Fruit fly (Drosophila melanogaster) whole organism, embryonic: ENCODE results near the gene gry.

Experiments
- Antp ChIP-seq: fragments of 200-800 bp; sonication (Bioruptor generic); optimal IDR thresholded peaks from 3 replicates; lab custom pipeline; 2016; ENCODE audit warnings: missing biosample characterization, missing genetic modification characterization
- Asciz ChIP-seq: fragments of 200-800 bp; sonication (Bioruptor generic); optimal IDR thresholded peaks from 2 replicates; lab custom pipeline; 2017; ENCODE audit warnings: missing biosample characterization, mild to moderate bottlenecking, missing genetic modification characterization, missing genetic modification reagents
- Awh ChIP-seq: fragments of 200-800 bp; sonication (Bioruptor generic); IDR thresholded peaks from 2 replicates; pipeline ENCODE4, ENCODE4 v1.3.6; 2022; ENCODE audit warnings: missing biosample characterization, missing genetic modification characterization
- C15 ChIP-seq: fragments of 200-800 bp; sonication (Bioruptor generic); IDR thresholded peaks from 3 replicates; pipeline ENCODE4 v1.3.6; 2022; ENCODE audit warnings: missing biosample characterization, missing genetic modification characterization
- CG10431 ChIP-seq: fragments of 200-800 bp; sonication (Bioruptor generic); optimal IDR thresholded peaks from 3 replicates; lab custom pipeline; 2018; ENCODE audit warnings: missing biosample characterization, mild to moderate bottlenecking, missing genetic modification characterization
- CG10565 ChIP-seq: fragments of 200-800 bp; sonication (Bioruptor generic); optimal IDR thresholded peaks from 3 replicates; lab custom pipeline; 2016; ENCODE audit warnings: missing biosample characterization, mild to moderate bottlenecking, missing genetic modification characterization
- CG12155 ChIP-seq: fragments of 200-800 bp; sonication (Bioruptor generic); optimal IDR thresholded peaks from 3 replicates; lab custom pipeline; 2016; ENCODE audit warnings: missing biosample characterization, missing genetic modification characterization
- CG12219 ChIP-seq: fragments of 200-800 bp; sonication (Bioruptor generic); optimal IDR thresholded peaks from 3 replicates; lab custom pipeline; 2018; ENCODE audit warnings: missing biosample characterization, mild to moderate bottlenecking, missing genetic modification characterization
- CG14050 ChIP-seq: fragments of 200-800 bp; sonication (Bioruptor generic); IDR thresholded peaks from 3 replicates; pipeline ENCODE4 v1.3.6; 2022; ENCODE audit warnings: missing biosample characterization, missing genetic modification characterization
- CG15601 ChIP-seq: fragments of 200-800 bp; sonication (Bioruptor generic); optimal IDR thresholded peaks from 3 replicates; lab custom pipeline; 2019; ENCODE audit warnings: missing biosample characterization, mild to moderate bottlenecking, missing genetic modification characterization, moderate library complexity
- CG16815 ChIP-seq: fragments of 200-800 bp; sonication (Bioruptor generic); optimal IDR thresholded peaks from 3 replicates; lab custom pipeline; 2017; ENCODE audit warnings: missing biosample characterization, mild to moderate bottlenecking, missing genetic modification characterization
- CG2678 ChIP-seq: fragments of 200-800 bp; sonication (Bioruptor generic); optimal IDR thresholded peaks from 3 replicates; lab custom pipeline; 2019; ENCODE audit warnings: missing biosample characterization, mild to moderate bottlenecking, missing genetic modification characterization, moderate library complexity
- CG33557 ChIP-seq: fragments of 200-800 bp; sonication (Bioruptor generic); optimal IDR thresholded peaks from 2 replicates; lab custom pipeline; 2019; ENCODE audit warnings: missing biosample characterization, mild to moderate bottlenecking, missing genetic modification characterization, moderate library complexity
- CG4328 ChIP-seq: fragments of 200-800 bp; sonication (Bioruptor generic); optimal IDR thresholded peaks from 3 replicates; lab custom pipeline; 2017; ENCODE audit warnings: missing biosample characterization, missing genetic modification reagents, missing genetic modification characterization
- CG4404 ChIP-seq: fragments of 200-800 bp; sonication (Bioruptor generic); IDR thresholded peaks from 2 replicates; pipeline ENCODE4 v1.3.6; 2022; ENCODE audit warnings: missing biosample characterization, missing genetic modification characterization
- CG6813 ChIP-seq: fragments of 200-800 bp; sonication (Bioruptor generic); optimal IDR thresholded peaks from 2 replicates; lab custom pipeline; 2017; ENCODE audit warnings: missing biosample characterization, missing genetic modification characterization, mild to moderate bottlenecking, moderate library complexity, missing genetic modification reagents
- CG7745 ChIP-seq: fragments of 200-800 bp; sonication (Bioruptor generic); optimal IDR thresholded peaks from 2 replicates; lab custom pipeline; 2018; ENCODE audit warnings: missing biosample characterization, mild to moderate bottlenecking, missing genetic modification characterization, moderate library complexity
- CG7987 ChIP-seq: fragments of 200-800 bp; sonication (Bioruptor generic); optimal IDR thresholded peaks from 2 replicates; lab custom pipeline; 2018; ENCODE audit warnings: missing biosample characterization, mild to moderate bottlenecking, missing genetic modification characterization, moderate library complexity
- CG8359 ChIP-seq: fragments of 200-800 bp; sonication (Bioruptor generic); optimal IDR thresholded peaks from 2 replicates; lab custom pipeline; 2017; ENCODE audit warnings: missing biosample characterization, mild to moderate bottlenecking, missing genetic modification characterization, borderline replicate concordance
- CG9932 ChIP-seq: fragments of 200-800 bp; sonication (Bioruptor generic); IDR thresholded peaks from 2 replicates; pipeline ENCODE4 v1.3.6; 2022; ENCODE audit warnings: missing biosample characterization, missing genetic modification characterization
- Dfd ChIP-seq, 2 experiments: fragments of >200 bp; optimal IDR thresholded peaks; 2 replicates each; lab custom pipeline; 2017; ENCODE audit warnings: missing biosample characterization in 2 of 2, missing genetic modification characterization in 2 of 2
- Dip2 ChIP-seq: fragments of 200-800 bp; sonication (Bioruptor generic); IDR thresholded peaks from 2 replicates; pipeline ENCODE4 v1.3.6; 2022; ENCODE audit warnings: missing biosample characterization, missing genetic modification characterization
- Dp ChIP-seq: fragments of 200-800 bp; sonication (Bioruptor generic); optimal IDR thresholded peaks from 2 replicates; lab custom pipeline; 2018; ENCODE audit warnings: missing biosample characterization, mild to moderate bottlenecking, missing genetic modification characterization, moderate library complexity
- Fer1 ChIP-seq: fragments of 200-800 bp; sonication (Bioruptor generic); optimal IDR thresholded peaks from 2 replicates; lab custom pipeline; 2017; ENCODE audit warnings: missing biosample characterization, mild to moderate bottlenecking, missing genetic modification characterization
- HLHmδ ChIP-seq: fragments of 200-800 bp; sonication (Bioruptor generic); optimal IDR thresholded peaks from 2 replicates; lab custom pipeline; 2018; ENCODE audit warnings: missing biosample characterization, mild to moderate bottlenecking, missing genetic modification characterization, moderate library complexity
- Hmx ChIP-seq: fragments of 200-800 bp; sonication (Bioruptor generic); optimal IDR thresholded peaks from 2 replicates; lab custom pipeline; 2016; ENCODE audit warnings: missing biosample characterization, missing genetic modification characterization
- Med ChIP-seq: fragments of 200-800 bp; sonication (Bioruptor generic); peaks from one replicate; lab custom pipeline; 2016; ENCODE audit warnings: missing biosample characterization, missing genetic modification characterization, mild to moderate bottlenecking, inconsistent platforms, moderate library complexity
- Oaz ChIP-seq: fragments of 200-800 bp; sonication (Bioruptor generic); IDR thresholded peaks from 2 replicates; pipeline ENCODE4 v1.3.6; 2022; ENCODE audit warnings: missing biosample characterization, missing genetic modification characterization
- Oli ChIP-seq: fragments of 200-800 bp; sonication (Bioruptor generic); optimal IDR thresholded peaks from 2 replicates; lab custom pipeline; 2018; ENCODE audit warnings: missing biosample characterization, mild to moderate bottlenecking, missing genetic modification characterization, moderate library complexity
- Sry-δ ChIP-seq: fragments of 200-800 bp; sonication (Bioruptor generic); optimal IDR thresholded peaks from 2 replicates; lab custom pipeline; 2016; ENCODE audit warnings: missing biosample characterization, missing genetic modification characterization
- Ssrp ChIP-seq: fragments of 200-800 bp; sonication (Bioruptor generic); optimal IDR thresholded peaks from 2 replicates; lab custom pipeline; 2018; ENCODE audit warnings: missing biosample characterization, mild to moderate bottlenecking, missing genetic modification characterization, moderate library complexity
- Taf1 ChIP-seq: fragments of 200-800 bp; sonication (Bioruptor generic); IDR thresholded peaks from 2 replicates; pipeline ENCODE4 v1.3.6; 2022; ENCODE audit warnings: missing biosample characterization, missing genetic modification characterization
- ara ChIP-seq: fragments of 200-800 bp; sonication (Bioruptor generic); IDR thresholded peaks from 2 replicates; pipeline ENCODE4 v1.3.6; 2022; ENCODE audit warnings: missing biosample characterization, missing genetic modification characterization
- bigmax ChIP-seq: fragments of 200-800 bp; sonication (Bioruptor generic); optimal IDR thresholded peaks from 2 replicates; lab custom pipeline; 2018; ENCODE audit warnings: missing biosample characterization, mild to moderate bottlenecking, missing genetic modification characterization
- ci ChIP-seq: fragments of 200-800 bp; sonication (Bioruptor generic); IDR thresholded peaks from 3 replicates; pipeline ENCODE4 v1.3.6; 2022; ENCODE audit warnings: missing biosample characterization, missing genetic modification characterization
- crol ChIP-seq: fragments of 200-800 bp; sonication (Bioruptor generic); IDR thresholded peaks from 2 replicates; pipeline ENCODE4 v1.3.6; 2022; ENCODE audit warnings: missing biosample characterization, missing genetic modification characterization
- dan ChIP-seq: fragments of 200-800 bp; sonication (Bioruptor generic); IDR thresholded peaks from 2 replicates; pipeline ENCODE4 v1.3.6; 2022; ENCODE audit warnings: missing biosample characterization, missing genetic modification characterization
- gfzf ChIP-seq: fragments of 200-800 bp; sonication (Bioruptor generic); optimal IDR thresholded peaks from 2 replicates; lab custom pipeline; 2016; ENCODE audit warnings: missing biosample characterization, mild to moderate bottlenecking, missing genetic modification characterization, moderate library complexity
- h ChIP-seq: fragments of >200 bp; optimal IDR thresholded peaks from 2 replicates; lab custom pipeline; 2017
- hbn ChIP-seq: fragments of 200-800 bp; sonication (Bioruptor generic); IDR thresholded peaks from 2 replicates; pipeline ENCODE4 v1.3.6; 2022; ENCODE audit warnings: missing biosample characterization, missing genetic modification characterization; ENCODE audit not compliant: partially characterized antibody
- hth ChIP-seq: fragments of >200 bp; optimal IDR thresholded peaks from 2 replicates; lab custom pipeline; 2017; ENCODE audit warnings: inconsistent platforms
- pb ChIP-seq: fragments of 200-800 bp; sonication (Bioruptor generic); optimal IDR thresholded peaks from 3 replicates; lab custom pipeline; 2016; ENCODE audit warnings: missing biosample characterization, missing genetic modification characterization
- pfk ChIP-seq: fragments of 200-800 bp; sonication (Bioruptor generic); optimal IDR thresholded peaks from 2 replicates; lab custom pipeline; 2018; ENCODE audit warnings: missing biosample characterization, mild to moderate bottlenecking, missing genetic modification characterization, moderate library complexity
- psq ChIP-seq: fragments of 200-800 bp; sonication (Bioruptor generic); optimal IDR thresholded peaks from 2 replicates; lab custom pipeline; 2017; ENCODE audit warnings: missing biosample characterization, missing genetic modification characterization
- rib ChIP-seq: fragments of 200-800 bp; sonication (Bioruptor generic); IDR thresholded peaks from 2 replicates; pipeline ENCODE4 v1.3.6; 2022; ENCODE audit warnings: missing biosample characterization, missing genetic modification characterization
- shn ChIP-seq: fragments of 200-800 bp; sonication (Bioruptor generic); optimal IDR thresholded peaks from 3 replicates; lab custom pipeline; 2016; ENCODE audit warnings: missing biosample characterization, missing genetic modification characterization
- slou ChIP-seq: fragments of 200-800 bp; sonication (Bioruptor generic); optimal IDR thresholded peaks from 3 replicates; lab custom pipeline; 2016; ENCODE audit warnings: missing biosample characterization, missing genetic modification characterization
- trem ChIP-seq: fragments of 200-800 bp; optimal IDR thresholded peaks from 3 replicates; lab custom pipeline; 2019; ENCODE audit warnings: missing biosample characterization, mild to moderate bottlenecking, missing genetic modification characterization, moderate library complexity
- trh ChIP-seq: fragments of 200-800 bp; sonication (Bioruptor generic); optimal IDR thresholded peaks from 2 replicates; lab custom pipeline; 2016; ENCODE audit warnings: missing biosample characterization, missing genetic modification characterization
- vfl ChIP-seq: fragments of 200-800 bp; sonication (Bioruptor generic); optimal IDR thresholded peaks from 2 replicates; lab custom pipeline; 2016; ENCODE audit warnings: missing biosample characterization, missing genetic modification characterization

gry gene

dm6 chr3L:3224740-3225719 lies 26.1 kb downstream of the gry start, which contains the start of gene Larp4B (continued):
- TF ChIP-seq CG4328 (GFP tag; lab: Kevin White, UChicago): no peak
- peak; percentile 69 for TF ChIP-seq Sry-δ (GFP tag; lab: Kevin White, UChicago)
- no peak for TF ChIP-seq CG4404 (GFP tag; lab: Robert Waterston, UW)
- TF ChIP-seq CG16815: no peak
- no peak for TF ChIP-seq Awh
- no peak for TF ChIP-seq Asciz (GFP tag; lab: Kevin White, UChicago)
- no peak for TF ChIP-seq CG12219 (GFP tag; lab: Kevin White, UChicago)
- no peak for TF ChIP-seq CG10431 (GFP tag; lab: Kevin White, UChicago)
- no peak for TF ChIP-seq CG12155 (GFP tag; lab: Kevin White, UChicago)
- TF ChIP-seq Oaz (GFP tag; lab: Robert Waterston, UW): no peak
- no peak for TF ChIP-seq CG33557 (GFP tag; lab: Kevin White, UChicago)
- no peak for TF ChIP-seq Fer1
- no peak for TF ChIP-seq C15 (GFP tag; lab: Robert Waterston, UW)
- TF ChIP-seq ara (GFP tag; lab: Robert Waterston, UW): no peak
- TF ChIP-seq psq (GFP tag; lab: Kevin White, UChicago): no peak
- TF ChIP-seq dan (GFP tag; lab: Robert Waterston, UW): no peak
- peak; percentile 71 for TF ChIP-seq Dp
- no peak for TF ChIP-seq HLHmδ
- TF ChIP-seq CG2678: no peak
- TF ChIP-seq CG14050 (GFP tag; lab: Robert Waterston, UW): no peak
- no peak for TF ChIP-seq vfl
- peak; percentile 6 for TF ChIP-seq CG15601 (tag; lab: Kevin White, UChicago)
- no peak for TF ChIP-seq Taf1 (GFP tag; lab: Robert Waterston, UW)
- TF ChIP-seq rib (GFP tag; lab: Robert Waterston, UW): no peak
- no peak for TF ChIP-seq slou
- no peak for TF ChIP-seq CG6813
- no peak for TF ChIP-seq trh (GFP tag; lab: Kevin White, UChicago)
- TF ChIP-seq CG10565: no peak
- no peak for TF ChIP-seq hth (lab: Kevin White, UChicago)
- peak; percentile 19 for TF ChIP-seq bigmax (GFP tag; lab: Kevin White, UChicago)
- TF ChIP-seq Dip2: no peak
- no peak for TF ChIP-seq CG7745
- TF ChIP-seq gfzf: peak; percentile 98
- no peak for TF ChIP-seq Dfd (GFP tag; optimal IDR thresholded peaks at IDR 0.05; lab: Kevin White, UChicago)
- peak; percentile 86 for TF ChIP-seq crol (GFP tag; lab: Robert Waterston, UW)
- TF ChIP-seq CG7987 (GFP tag; lab: Kevin White, UChicago): peak; percentile 23
- TF ChIP-seq CG9932 (GFP tag; lab: Robert Waterston, UW): peak; percentile 50
- TF ChIP-seq hbn: peak; percentile 64
- TF ChIP-seq pb (GFP tag; lab: Kevin White, UChicago): no peak
- no peak for TF ChIP-seq h (lab: Kevin White, UChicago)
- TF ChIP-seq Med (GFP tag; lab: Kevin White, UChicago): peak; percentile 85
- no peak for TF ChIP-seq CG8359
- no peak for TF ChIP-seq shn (GFP tag; lab: Kevin White, UChicago)
- no peak for TF ChIP-seq Oli (tag; lab: Kevin White, UChicago)
- no peak for TF ChIP-seq Hmx (GFP tag; lab: Kevin White, UChicago)
- TF ChIP-seq pfk (GFP tag; lab: Kevin White, UChicago): peak; percentile 91
- TF ChIP-seq Ssrp (tag; lab: Kevin White, UChicago): peak; percentile 14
- TF ChIP-seq ci (GFP tag; lab: Robert Waterston, UW): 0 out of 3 replicates have a peak, but pooled peaks have one; percentile 6
- peak; percentile 75 for TF ChIP-seq trem (tag; lab: Kevin White, UChicago)
- no peak for TF ChIP-seq Antp (GFP tag; lab: Kevin White, UChicago)
